Worm (Caenorhabditis elegans): ENCODE data around the gene lurp-4.

- no peak for TF ChIP-seq nhr-76 (tag; optimal IDR thresholded peaks at IDR 0.05)
- no peak for TF ChIP-seq snpc-4 (tag; optimal IDR thresholded peaks at IDR 0.05)
- TF ChIP-seq ceh-83 (GFP tag; optimal IDR thresholded peaks at IDR 0.05), result no peak
Observed at ce11 chrV:13049149-13049610, 43.3 kb upstream of the lurp-4 start, which contains the start of gene W07G4.8.
